Fruit fly (Drosophila melanogaster): ENCODE measurements around the gene Nlp.

Gene Nlp

dm6 chr3R:29983073-29983544 lies 21.5 kb upstream of the Nlp start, which contains the start of gene CG7896 (continued):
- TF ChIP-seq Vsx1 (GFP tag; optimal IDR thresholded peaks at IDR 0.05) = peak; percentile 3
- TF ChIP-seq esg (GFP tag; conservative IDR thresholded peaks at IDR 0.05) = peak; percentile 69
- 0 out of 2 replicates have a peak, but pooled peaks have one; percentile 23 for TF ChIP-seq CG16779 (GFP tag; IDR thresholded peaks at IDR 0.05)
- peak; percentile 64 for TF ChIP-seq CG10209 (GFP tag; optimal IDR thresholded peaks at IDR 0.05)
- peak; percentile 75 for TF ChIP-seq CG3847 (GFP tag; IDR thresholded peaks at IDR 0.05)
- no peak for TF ChIP-seq fd64A (GFP tag; optimal IDR thresholded peaks at IDR 0.05)
- TF ChIP-seq amos (GFP tag; IDR thresholded peaks at IDR 0.05; ENCODE audit: partially characterized antibody) = no peak
- TF ChIP-seq CG2678 (tag; optimal IDR thresholded peaks at IDR 0.05) = peak; percentile 82
- TF ChIP-seq E2f2 (GFP tag; IDR thresholded peaks at IDR 0.05) = peak; percentile 55; the same call in 1 of the 2 replicates
- TF ChIP-seq sisA (GFP tag; IDR thresholded peaks at IDR 0.05) = peak; percentile 76
- TF ChIP-seq CG15011 (GFP tag; optimal IDR thresholded peaks at IDR 0.05) = peak; percentile 40
- peak; percentile 56 for TF ChIP-seq ems (GFP tag; optimal IDR thresholded peaks at IDR 0.05)
- TF ChIP-seq hb (GFP tag; IDR thresholded peaks at IDR 0.05; ENCODE audit: partially characterized antibody) = no peak
- no peak for TF ChIP-seq CG7745 (tag; optimal IDR thresholded peaks at IDR 0.05)
- TF ChIP-seq dati (GFP tag; IDR thresholded peaks at IDR 0.05) = no peak
- TF ChIP-seq cad (GFP tag; optimal IDR thresholded peaks at IDR 0.05) = no peak
- TF ChIP-seq CG16863 (GFP tag; optimal IDR thresholded peaks at IDR 0.05) = no peak
- TF ChIP-seq zfh1 (GFP tag; IDR thresholded peaks at IDR 0.05) = peak; percentile 81
- no peak for TF ChIP-seq CG13624 (GFP tag; optimal IDR thresholded peaks at IDR 0.05)
- no peak for TF ChIP-seq wek (GFP tag; optimal IDR thresholded peaks at IDR 0.05)
- TF ChIP-seq Ets97D (GFP tag; optimal IDR thresholded peaks at IDR 0.05) = no peak
- TF ChIP-seq CoRest (tag; optimal IDR thresholded peaks at IDR 0.05) = peak; percentile 75
- peak; percentile 53 for TF ChIP-seq NfI (GFP tag; optimal IDR thresholded peaks at IDR 0.05)
- TF ChIP-seq nerfin-1 (tag; optimal IDR thresholded peaks at IDR 0.05) = peak; percentile 45
- TF ChIP-seq Doc3 (GFP tag; IDR thresholded peaks at IDR 0.05; ENCODE audit: partially characterized antibody) = 0 out of 3 replicates have a peak, but pooled peaks have one; percentile 9
- TF ChIP-seq CG17186 (GFP tag; optimal IDR thresholded peaks at IDR 0.05) = no peak
- peak; percentile 12 for TF ChIP-seq gsb-n (tag; optimal IDR thresholded peaks at IDR 0.05)
- TF ChIP-seq ranshi (GFP tag; IDR thresholded peaks at IDR 0.05) = peak; percentile 67; the same call in 1 of the 2 replicates
- TF ChIP-seq tx (GFP tag; optimal IDR thresholded peaks at IDR 0.05) = no peak
- peak; percentile 59 for TF ChIP-seq odd (GFP tag; optimal IDR thresholded peaks at IDR 0.05)
- no peak for TF ChIP-seq Sin3A (optimal IDR thresholded peaks at IDR 0.05)
- TF ChIP-seq CG6175 (GFP tag; IDR thresholded peaks at IDR 0.05) = peak; percentile 69; the same call in 1 of the 3 replicates
- TF ChIP-seq CG4404 (GFP tag; IDR thresholded peaks at IDR 0.05) = peak; percentile 64
- peak; percentile 54 for TF ChIP-seq CG12219 (GFP tag; optimal IDR thresholded peaks at IDR 0.05)
- no peak for TF ChIP-seq fu2 (GFP tag; optimal IDR thresholded peaks at IDR 0.05)
- no peak for TF ChIP-seq stwl (tag; optimal IDR thresholded peaks at IDR 0.05)
- TF ChIP-seq Gug (GFP tag; IDR thresholded peaks at IDR 0.05) = peak; percentile 71
- no peak for TF ChIP-seq MTF-1 (GFP tag; optimal IDR thresholded peaks at IDR 0.05; ENCODE audit: borderline replicate concordance)
- no peak for TF ChIP-seq CG11504 (tag; optimal IDR thresholded peaks at IDR 0.05)
- TF ChIP-seq CG17359 (tag; optimal IDR thresholded peaks at IDR 0.05) = peak; percentile 48
- TF ChIP-seq Pdp1 (GFP tag; optimal IDR thresholded peaks at IDR 0.05) = peak; percentile 15 to 17
- peak; percentile 77 for TF ChIP-seq lab (GFP tag; optimal IDR thresholded peaks at IDR 0.05)
- no peak for TF ChIP-seq CG1024 (GFP tag; IDR thresholded peaks at IDR 0.05)
- TF ChIP-seq Hey (tag; optimal IDR thresholded peaks at IDR 0.05) = no peak
- TF ChIP-seq al (GFP tag; IDR thresholded peaks at IDR 0.05) = peak; percentile 81
- TF ChIP-seq CG9609 (GFP tag; optimal IDR thresholded peaks at IDR 0.05) = no peak
- peak; percentile 22 for TF ChIP-seq CG12104 (GFP tag; optimal IDR thresholded peaks at IDR 0.05)
- TF ChIP-seq E2f1 (GFP tag; IDR thresholded peaks at IDR 0.05) = peak; percentile 76
- no peak for TF ChIP-seq z (GFP tag; IDR thresholded peaks at IDR 0.05)
- TF ChIP-seq CG17802 (tag; optimal IDR thresholded peaks at IDR 0.05) = no peak
- no peak for TF ChIP-seq CG13894 (tag; optimal IDR thresholded peaks at IDR 0.05)

Measured in whole organism, embryonic.